Fruit fly (Drosophila melanogaster): ENCODE data around the gene CG31142.

Gene CG31142

DNA sequence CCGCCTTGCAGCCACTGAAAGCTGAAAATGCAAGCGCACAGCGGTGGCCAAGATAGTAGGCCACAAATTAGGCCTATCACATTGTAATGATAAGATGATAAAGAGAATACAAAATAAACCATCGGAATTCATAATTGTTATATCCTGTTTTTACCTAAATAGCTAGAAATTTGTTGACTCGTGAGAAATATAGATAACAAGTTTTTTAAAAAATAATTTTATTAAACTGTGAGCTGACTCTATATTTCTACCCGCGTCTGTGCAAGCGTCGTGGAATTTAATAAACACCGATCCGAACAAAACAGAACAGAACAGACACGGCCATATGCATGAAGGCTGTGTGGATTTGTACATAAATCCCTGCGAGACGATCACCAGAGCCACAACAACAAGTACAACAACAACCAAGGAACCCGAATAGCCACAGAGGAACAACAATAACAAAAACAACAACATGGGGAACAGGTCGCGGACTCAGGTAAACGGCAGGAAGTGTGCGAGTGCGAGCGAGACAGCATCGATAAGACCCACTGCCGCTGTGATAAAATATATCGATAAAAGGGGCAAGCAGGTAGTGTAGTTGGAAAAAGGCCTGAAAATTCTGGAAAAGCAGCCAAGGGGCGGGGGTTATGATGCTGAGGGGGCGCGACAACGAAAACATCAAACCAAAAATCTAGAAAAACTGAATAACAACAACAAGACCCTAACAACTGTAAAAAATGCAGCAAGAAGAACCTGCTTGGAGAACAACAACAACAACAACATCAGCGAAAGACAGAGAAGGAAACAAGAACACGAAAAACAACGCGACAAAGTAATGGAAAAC is 42.6 kb upstream of the CG31142 start (continued):
- peak; percentile 71 for TF ChIP-seq CG10366 (GFP tag; IDR thresholded peaks at IDR 0.05)
- peak; percentile 29 for TF ChIP-seq CG13624 (GFP tag; optimal IDR thresholded peaks at IDR 0.05)
- no peak for TF ChIP-seq CHES-1-like (GFP tag; optimal IDR thresholded peaks at IDR 0.05)
- TF ChIP-seq Mes4 (GFP tag; optimal IDR thresholded peaks at IDR 0.05), result peak; percentile 79
- peak; percentile 8 for TF ChIP-seq zfh2 (GFP tag; optimal IDR thresholded peaks at IDR 0.05)
- TF ChIP-seq CG17385 (GFP tag; optimal IDR thresholded peaks at IDR 0.05), result peak; percentile 83
- TF ChIP-seq mam (GFP tag; optimal IDR thresholded peaks at IDR 0.05), result peak; percentile 46
- no peak for TF ChIP-seq psq (GFP tag; optimal IDR thresholded peaks at IDR 0.05)
- TF ChIP-seq tgo (GFP tag; IDR thresholded peaks at IDR 0.05), result peak; percentile 77
- peak; percentile 90 to 94 for TF ChIP-seq bsh (GFP tag; optimal IDR thresholded peaks at IDR 0.05)
- peak; percentile 89 for TF ChIP-seq CoRest (tag; optimal IDR thresholded peaks at IDR 0.05)
- TF ChIP-seq Eip74EF (GFP tag; optimal IDR thresholded peaks at IDR 0.05), result peak in 1 of 2 experiments; percentile 81
- TF ChIP-seq CG15073 (GFP tag; optimal IDR thresholded peaks at IDR 0.05), result peak; percentile 88
- TF ChIP-seq nau (GFP tag; optimal IDR thresholded peaks at IDR 0.05), result peak; percentile 62
- TF ChIP-seq ken (GFP tag; IDR thresholded peaks at IDR 0.05), result peak; percentile 76; the same call in 2 of the 3 replicates
- TF ChIP-seq da (GFP tag; optimal IDR thresholded peaks at IDR 0.05), result no peak
- peak; percentile 1 for TF ChIP-seq Sry-δ (GFP tag; optimal IDR thresholded peaks at IDR 0.05)
- TF ChIP-seq CG9437 (GFP tag; optimal IDR thresholded peaks at IDR 0.05), result peak; percentile 80
- no peak for TF ChIP-seq hth (optimal IDR thresholded peaks at IDR 0.05)
- peak; percentile 81 for TF ChIP-seq ranshi (GFP tag; IDR thresholded peaks at IDR 0.05)
- peak; percentile 53 for TF ChIP-seq eyg (GFP tag; optimal IDR thresholded peaks at IDR 0.05)
- peak in 1 of 2 experiments; percentile 24 for TF ChIP-seq crp (GFP tag; optimal IDR thresholded peaks at IDR 0.05)
- peak; percentile 54 for TF ChIP-seq pho (GFP tag; optimal IDR thresholded peaks at IDR 0.05)
- TF ChIP-seq nerfin-1 (tag; optimal IDR thresholded peaks at IDR 0.05), result peak; percentile 91
- TF ChIP-seq klu (GFP tag; IDR thresholded peaks at IDR 0.05), result peak; percentile 9; the same call in 1 of the 2 replicates
- TF ChIP-seq en (GFP tag; optimal IDR thresholded peaks at IDR 0.05), result peak; percentile 65
- peak; percentile 69 for TF ChIP-seq sqz (GFP tag; optimal IDR thresholded peaks at IDR 0.05)
- no peak for TF ChIP-seq Poxn (GFP tag; IDR thresholded peaks at IDR 0.05)
- TF ChIP-seq YL-1 (GFP tag; optimal IDR thresholded peaks at IDR 0.05), result peak; percentile 25
- peak; percentile 82 for TF ChIP-seq CG13775 (GFP tag; optimal IDR thresholded peaks at IDR 0.05)
- TF ChIP-seq knrl (GFP tag; IDR thresholded peaks at IDR 0.05; ENCODE audit: partially characterized antibody), result no peak
- TF ChIP-seq CG42726 (GFP tag; IDR thresholded peaks at IDR 0.05; ENCODE audit: partially characterized antibody), result no peak
- peak; percentile 91 for TF ChIP-seq CG10267 (tag; optimal IDR thresholded peaks at IDR 0.05)
- peak; percentile 90 for TF ChIP-seq CG6813 (GFP tag; optimal IDR thresholded peaks at IDR 0.05)
- peak; percentile 74 for TF ChIP-seq NC2β (GFP tag; optimal IDR thresholded peaks at IDR 0.05)
- TF ChIP-seq tap (tag; optimal IDR thresholded peaks at IDR 0.05), result peak; percentile 87
- peak; percentile 65 for TF ChIP-seq Antp (GFP tag; optimal IDR thresholded peaks at IDR 0.05)
- peak; percentile 53 for TF ChIP-seq dm (GFP tag; optimal IDR thresholded peaks at IDR 0.05)
- TF ChIP-seq disco-r (GFP tag; optimal IDR thresholded peaks at IDR 0.05), result peak; percentile 34
- no peak for TF ChIP-seq ash1 (GFP tag; optimal IDR thresholded peaks at IDR 0.05)
- peak; percentile 73 for TF ChIP-seq org-1 (GFP tag; optimal IDR thresholded peaks at IDR 0.05)
- TF ChIP-seq pita (GFP tag; optimal IDR thresholded peaks at IDR 0.05), result no peak
- peak; percentile 61 to 89 for TF ChIP-seq Hr51 (GFP tag; optimal IDR thresholded peaks at IDR 0.05)
- no peak for TF ChIP-seq CG7928 (GFP tag; optimal IDR thresholded peaks at IDR 0.05)
- TF ChIP-seq NK7.1 (GFP tag; optimal IDR thresholded peaks at IDR 0.05), result peak; percentile 40
- peak; percentile 85 for TF ChIP-seq CG10959 (GFP tag; IDR thresholded peaks at IDR 0.05)
- peak; percentile 5 for TF ChIP-seq CG3163 (GFP tag; optimal IDR thresholded peaks at IDR 0.05)
- TF ChIP-seq CG1647 (GFP tag; optimal IDR thresholded peaks at IDR 0.05), result peak; percentile 62
- TF ChIP-seq CG12104 (GFP tag; optimal IDR thresholded peaks at IDR 0.05), result peak; percentile 74

Measured in whole organism, embryonic.